Worm (Caenorhabditis elegans): ENCODE results near the gene ZK686.5.

The ZK686.5 gene

ce11 chrIII:7754348-7754747, 13.0 kb downstream of the ZK686.5 start, which contains the start of gene cdh-3:
cdh-3 (minus strand) TSS chrIII:7754448.
- no peak for TF ChIP-seq xbp-1 (tag; optimal IDR thresholded peaks at IDR 0.05)
- TF ChIP-seq lin-14 (GFP tag; optimal IDR thresholded peaks at IDR 0.05): no peak
- TF ChIP-seq lin-39 (tag; optimal IDR thresholded peaks at IDR 0.05): no peak
- no peak for TF ChIP-seq nhr-12 (tag; optimal IDR thresholded peaks at IDR 0.05)
- no peak for TF ChIP-seq nhr-28 (tag; optimal IDR thresholded peaks at IDR 0.05)
- no peak for TF ChIP-seq C04F5.9 (tag; optimal IDR thresholded peaks at IDR 0.05)
- no peak for TF ChIP-seq hpl-2 (GFP tag; optimal IDR thresholded peaks at IDR 0.05)
- no peak for TF ChIP-seq lsy-2 (tag; optimal IDR thresholded peaks at IDR 0.05)
- TF ChIP-seq fkh-10 (GFP tag; optimal IDR thresholded peaks at IDR 0.05): no peak
- TF ChIP-seq sptf-1 (tag; optimal IDR thresholded peaks at IDR 0.05): no peak
- no peak for TF ChIP-seq F16B12.6 (tag; optimal IDR thresholded peaks at IDR 0.05)
- TF ChIP-seq nhr-76 (tag; optimal IDR thresholded peaks at IDR 0.05): no peak
- TF ChIP-seq ceh-90 (tag; optimal IDR thresholded peaks at IDR 0.05): no peak
- TF ChIP-seq nhr-47 (tag; optimal IDR thresholded peaks at IDR 0.05): no peak
- TF ChIP-seq aha-1 (tag; optimal IDR thresholded peaks at IDR 0.05): no peak
- no peak for TF ChIP-seq jun-1 (tag; optimal IDR thresholded peaks at IDR 0.05)
- TF ChIP-seq swsn-7 (tag; optimal IDR thresholded peaks at IDR 0.05): no peak
- TF ChIP-seq lin-35 (GFP tag; optimal IDR thresholded peaks at IDR 0.05): no peak
- TF ChIP-seq grh-1 (GFP tag; IDR thresholded peaks at IDR 0.05): no peak

DNA sequence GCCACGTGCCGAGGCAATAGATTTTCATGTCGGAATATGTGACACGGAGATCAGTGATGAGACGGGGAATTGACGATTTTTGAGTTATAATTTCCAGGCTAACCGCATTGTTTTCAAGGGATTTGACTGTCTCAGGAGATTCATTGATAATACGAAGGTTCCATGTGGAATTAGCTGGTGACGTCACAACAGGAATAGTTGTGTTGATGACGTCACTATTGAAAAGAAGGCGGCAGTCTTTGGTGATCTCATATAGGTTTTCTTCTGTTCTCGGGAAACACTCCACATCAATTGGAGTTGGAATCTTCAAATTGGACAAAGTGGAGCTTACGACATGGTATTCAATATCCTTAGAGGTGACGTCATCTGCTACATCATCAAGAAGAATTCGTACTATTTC, 24.1 kb downstream of the ZK686.5 start:
- no peak for TF ChIP-seq unc-86 (tag; optimal IDR thresholded peaks at IDR 0.05)
- no peak for TF ChIP-seq pax-3 (tag; optimal IDR thresholded peaks at IDR 0.05)
- TF ChIP-seq tlp-1 (tag; optimal IDR thresholded peaks at IDR 0.05): no peak
- TF ChIP-seq dpl-1 (GFP tag; optimal IDR thresholded peaks at IDR 0.05): no peak
- no peak for TF ChIP-seq skn-1 (tag; optimal IDR thresholded peaks at IDR 0.05)
- no peak for TF ChIP-seq sox-4 (tag; optimal IDR thresholded peaks at IDR 0.05)
- no peak for TF ChIP-seq ztf-4 (tag; optimal IDR thresholded peaks at IDR 0.05)

- TF ChIP-seq ceh-63 (GFP tag; optimal IDR thresholded peaks at IDR 0.05) (no peak), nhr-11 (tag; optimal IDR thresholded peaks at IDR 0.05) (no peak), skn-1 (tag; optimal IDR thresholded peaks at IDR 0.05) (no peak), aha-1 (tag; optimal IDR thresholded peaks at IDR 0.05) (no peak), rnt-1 (tag; optimal IDR thresholded peaks at IDR 0.05) (no peak), nhr-85 (tag) (peak; percentile 65), zip-4 (GFP tag; optimal IDR thresholded peaks at IDR 0.05) (no peak), tlp-1 (tag; optimal IDR thresholded peaks at IDR 0.05) (no peak), aly-2 (tag; optimal IDR thresholded peaks at IDR 0.05) (peak; percentile 40), hpl-2 (GFP tag; optimal IDR thresholded peaks at IDR 0.05) (no peak), C34B4.2 (tag; optimal IDR thresholded peaks at IDR 0.05) (no peak), lin-13 (GFP tag; optimal IDR thresholded peaks at IDR 0.05) (no peak), ztf-4 (tag; optimal IDR thresholded peaks at IDR 0.05) (peak; percentile 40), fkh-10 (GFP tag; optimal IDR thresholded peaks at IDR 0.05) (no peak), mef-2 (tag; optimal IDR thresholded peaks at IDR 0.05) (no peak), xbp-1 (tag; optimal IDR thresholded peaks at IDR 0.05) (no peak), nhr-12 (tag; optimal IDR thresholded peaks at IDR 0.05) (no peak), fkh-4 (tag; optimal IDR thresholded peaks at IDR 0.05; ENCODE audit: borderline replicate concordance) (no peak)
Measured at ce11 chrIII:7737646-7738258, 29.6 kb downstream of the ZK686.5 start.

DNA sequence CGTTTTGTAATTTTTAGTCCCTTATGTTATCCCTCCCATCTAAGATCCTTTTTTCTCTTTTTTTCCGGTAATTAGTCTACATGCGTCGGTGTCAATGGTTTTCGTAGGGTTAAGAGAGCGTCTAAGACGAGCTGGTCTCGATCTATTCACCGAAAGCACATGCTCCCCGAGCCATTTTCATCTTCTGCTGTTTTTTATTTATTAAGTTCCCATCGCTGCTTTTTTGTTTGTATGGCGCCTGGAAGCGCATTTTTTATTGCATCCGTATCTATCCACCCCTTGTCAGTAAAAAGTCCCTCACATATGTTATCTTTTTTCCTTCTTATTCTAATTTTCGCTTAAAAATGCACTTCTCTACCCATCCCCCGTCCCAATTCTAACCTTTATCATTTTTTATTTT, 30.5 kb downstream of the ZK686.5 start:
- TF ChIP-seq nhr-47 (tag; optimal IDR thresholded peaks at IDR 0.05) (no peak), irx-1 (tag; optimal IDR thresholded peaks at IDR 0.05) (no peak)
